Worm (Caenorhabditis elegans) whole organism, L1 larva: ENCODE results near the gene zig-11.

Source experiments
- blmp-1 ChIP-seq: fragments of 150-350 bp; optimal IDR thresholded peaks from 2 replicates; lab custom pipeline; 2014; ENCODE audit warnings: missing biosample characterization, missing genetic modification characterization
- ceh-8 ChIP-seq: fragments of 200-800 bp; sonication (Bioruptor generic); optimal IDR thresholded peaks from 2 replicates; lab custom pipeline; 2018; ENCODE audit warnings: mild to moderate bottlenecking, missing genetic modification characterization, moderate library complexity, missing compliant biosample characterization
- ceh-90 ChIP-seq: sonication (generic microtip); optimal IDR thresholded peaks from 2 replicates; lab custom pipeline; 2016; ENCODE audit warnings: missing genetic modification characterization, missing compliant biosample characterization
- dsc-1 ChIP-seq: sonication (generic microtip); optimal IDR thresholded peaks from 2 replicates; lab custom pipeline; 2016; ENCODE audit warnings: mild to moderate bottlenecking, missing genetic modification characterization, missing compliant biosample characterization
- egl-13 ChIP-seq: sonication (generic microtip); optimal IDR thresholded peaks from 2 replicates; lab custom pipeline; 2016; ENCODE audit warnings: missing genotype, missing genetic modification reagents, missing genetic modification characterization, missing compliant biosample characterization
- elt-2 ChIP-seq: sonication (generic microtip); optimal IDR thresholded peaks from 2 replicates; lab custom pipeline; 2016; ENCODE audit warnings: missing genetic modification characterization, mild to moderate bottlenecking, inconsistent platforms, missing compliant biosample characterization, missing genetic modification reagents
- fos-1 ChIP-seq: fragments of 150-350 bp; optimal IDR thresholded peaks from 2 replicates; lab custom pipeline; 2014; ENCODE audit warnings: missing biosample characterization, missing genetic modification characterization
- grh-1 ChIP-seq: fragments of 200-800 bp; sonication (Bioruptor generic); IDR thresholded peaks from 2 replicates; pipeline ENCODE4 v1.3.6; 2022; ENCODE audit warnings: missing genetic modification reagents, missing genetic modification characterization, missing compliant biosample characterization
- jun-1 ChIP-seq: fragments of 150-350 bp; optimal IDR thresholded peaks from 2 replicates; lab custom pipeline; 2014; ENCODE audit warnings: missing biosample characterization, missing genetic modification reagents, missing genetic modification characterization
- lin-13 ChIP-seq: fragments of 150-350 bp; optimal IDR thresholded peaks from 2 replicates; lab custom pipeline; 2014; ENCODE audit warnings: missing biosample characterization, missing genetic modification reagents, missing genetic modification characterization
- lin-35 ChIP-seq, 2 experiments: fragments of 150-350 bp; optimal IDR thresholded peaks; 2 replicates each; lab custom pipeline; 2014; ENCODE audit warnings: missing biosample characterization in 2 of 2, missing genetic modification characterization in 2 of 2, missing genetic modification reagents in 2 of 2
- nhr-28 ChIP-seq: fragments of 150-350 bp; optimal IDR thresholded peaks from 2 replicates; lab custom pipeline; 2014; ENCODE audit warnings: missing biosample characterization, missing genetic modification characterization
- nhr-77 ChIP-seq: fragments of 150-350 bp; optimal IDR thresholded peaks from 2 replicates; lab custom pipeline; 2014; ENCODE audit warnings: missing biosample characterization, missing genetic modification characterization
- nhr-85 ChIP-seq: sonication (generic microtip); peaks from one replicate; lab custom pipeline; 2016; ENCODE audit warnings: missing genetic modification characterization, inconsistent platforms, missing compliant biosample characterization
- unc-98 ChIP-seq: fragments of 200-800 bp; sonication (Bioruptor generic); IDR thresholded peaks from 2 replicates; pipeline ENCODE4 v1.3.6; 2022; ENCODE audit warnings: missing genetic modification characterization, missing compliant biosample characterization

The zig-11 gene

DNA sequence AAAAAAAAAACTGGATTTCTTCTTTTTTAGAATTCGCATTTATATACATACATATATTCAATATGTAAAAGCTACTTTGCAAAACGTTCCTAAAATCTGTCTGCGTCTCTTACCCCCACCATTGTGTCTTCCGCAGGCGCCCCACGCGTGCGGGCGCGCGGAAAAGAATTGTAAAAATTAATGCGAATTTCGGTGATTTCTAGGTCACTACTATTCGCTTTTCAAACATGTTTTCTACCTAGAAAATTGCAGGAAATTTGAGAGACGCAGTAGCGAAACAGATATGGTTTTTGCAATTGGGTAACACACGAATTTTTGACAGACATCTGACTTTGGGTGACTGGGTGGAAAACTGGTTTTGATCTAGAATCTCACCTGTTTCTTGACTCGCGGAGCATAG lies 37.7 kb downstream of the zig-11 start:
- TF ChIP-seq lin-35 (GFP tag; optimal IDR thresholded peaks at IDR 0.05; lab: Kevin White, UChicago) (peak in 1 of 2 experiments; percentile 7), blmp-1 (tag; lab: Kevin White, UChicago) (peak; percentile 88), grh-1 (no peak)

ce11 chrV:1849992-1850391 lies 42.7 kb downstream of the zig-11 start:
- peak; percentile 57 for TF ChIP-seq ceh-8

DNA sequence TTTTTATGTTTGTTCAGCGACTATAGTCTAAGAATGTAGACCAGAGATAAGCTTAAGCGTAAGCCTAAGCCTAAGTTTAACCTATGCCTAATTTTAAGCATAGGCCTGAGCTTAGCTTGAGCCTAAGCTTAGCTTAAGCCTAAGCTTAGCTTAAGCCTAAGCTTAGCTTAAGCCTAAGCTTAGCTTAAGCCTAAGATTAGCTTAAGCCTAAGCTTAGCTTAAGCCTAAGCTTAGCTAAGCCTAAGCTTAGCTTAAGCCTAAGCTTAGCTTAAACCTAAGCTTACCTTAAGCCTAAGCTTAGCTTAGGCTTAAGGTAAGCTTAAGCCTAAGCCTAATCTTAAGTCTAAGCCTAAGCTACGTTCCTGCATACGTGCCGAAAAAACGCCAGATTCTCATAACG lies 44.1 kb downstream of the zig-11 start:
- TF ChIP-seq egl-13 (tag; lab: Kevin White, UChicago) (no peak), unc-98 (GFP tag; lab: Robert Waterston, UW) (no peak), lin-13 (GFP tag; lab: Kevin White, UChicago) (no peak)

DNA sequence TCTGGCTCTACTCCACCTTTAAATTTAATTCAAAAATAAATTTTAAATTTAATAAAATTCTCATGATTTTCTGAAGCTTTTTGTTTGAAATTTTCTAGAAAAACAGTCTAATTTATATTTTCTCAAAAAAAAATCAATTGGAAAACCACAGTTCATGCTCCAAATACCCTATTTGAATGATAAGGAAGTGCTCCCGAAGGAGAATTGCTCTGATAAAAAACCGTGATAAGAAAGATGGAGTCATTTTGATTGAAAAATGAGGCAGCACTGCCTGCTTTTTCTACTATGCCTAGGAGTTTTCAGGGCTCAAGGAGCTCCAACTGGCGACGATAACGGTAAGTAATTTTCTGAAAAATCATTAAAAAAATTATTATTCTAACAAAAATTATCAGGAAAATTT lies 46.8 kb downstream of the zig-11 start, which contains the start of gene T10B5.7:
TSS of gene T10B5.7 (plus strand) at position 225 of the 400 bp plus-strand sequence.
- TF ChIP-seq elt-2 (peak; percentile 42), nhr-77 (tag; lab: Kevin White, UChicago) (no peak)

DNA sequence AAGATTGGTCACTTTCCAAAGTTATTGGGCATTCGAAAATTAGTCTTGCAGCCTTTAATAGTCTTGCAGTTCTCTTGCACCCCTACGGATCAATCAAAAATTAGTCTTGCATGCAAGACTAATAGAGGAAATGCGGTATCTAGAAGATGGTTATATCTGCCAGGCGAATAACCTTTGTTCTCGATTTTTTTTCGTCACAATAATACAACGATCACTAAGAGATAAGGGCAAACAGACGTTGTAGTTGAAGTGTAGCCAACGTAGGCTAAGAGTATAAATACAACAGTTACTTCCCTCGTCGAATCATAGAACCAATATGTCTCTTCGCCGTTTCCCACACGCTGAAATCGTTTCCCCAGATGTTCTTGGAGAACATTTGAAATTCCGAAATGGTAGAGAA lies 51.0 kb downstream of the zig-11 start, which contains the start of gene T10B5.8:
TSS of gene T10B5.8 (plus strand) at position 301 of the 400 bp plus-strand sequence.
- TF ChIP-seq nhr-28 (no peak), jun-1 (no peak), fos-1 (tag; lab: Kevin White, UChicago) (no peak), ceh-90 (tag; lab: Kevin White, UChicago) (no peak)

DNA sequence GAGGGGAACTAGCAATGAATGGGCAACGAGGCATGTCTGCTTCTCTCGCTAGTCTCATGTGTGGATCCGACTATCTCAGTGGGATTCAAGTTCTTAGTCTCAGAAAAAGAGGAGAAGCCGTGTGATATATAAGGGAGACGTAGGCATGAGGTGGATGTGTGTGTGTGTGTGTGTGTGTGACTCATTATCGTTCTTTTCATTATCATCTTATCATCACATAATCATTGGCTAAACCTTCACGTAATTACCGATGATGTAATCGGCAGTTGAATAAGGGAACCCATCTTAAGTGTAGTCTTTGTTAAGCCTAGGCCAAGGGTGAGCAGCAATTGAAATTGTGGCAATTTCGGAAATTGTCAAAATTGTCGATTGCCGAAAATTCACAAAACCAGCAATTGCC lies 62.8 kb downstream of the zig-11 start, which contains the start of gene Y32G9B.1:
TSS of gene Y32G9B.1 (minus strand) at position 101 of the 400 bp plus-strand sequence.
- TF ChIP-seq nhr-85 (tag; lab: Kevin White, UChicago) (peak; percentile 30), dsc-1 (tag; lab: Kevin White, UChicago) (peak; percentile 14), fos-1 (tag; lab: Kevin White, UChicago) (no peak)
